Worm (Caenorhabditis elegans) whole organism, young adult: Measurements from ENCODE around the gene clc-4.

Experiments
- B0035.1 ChIP-seq: sonication (generic microtip); optimal IDR thresholded peaks from 2 replicates; lab custom pipeline; 2016; ENCODE audit warnings: missing genetic modification characterization, mild to moderate bottlenecking, missing compliant biosample characterization, missing genotype, missing genetic modification reagents
- C06A6.2 ChIP-seq: fragments of 200-800 bp; sonication (Bioruptor generic); conservative IDR thresholded peaks from 2 replicates; pipeline ENCODE4 v1.3.6; 2022; ENCODE audit warnings: missing genetic modification characterization, missing compliant biosample characterization
- C17E4.6 ChIP-seq: fragments of 200-800 bp; sonication (Bioruptor generic); IDR thresholded peaks from 2 replicates; pipeline ENCODE4 v1.3.6; 2022; ENCODE audit warnings: missing genetic modification reagents, missing genetic modification characterization, missing compliant biosample characterization
- F23B12.7 ChIP-seq: sonication (generic microtip); optimal IDR thresholded peaks from 2 replicates; lab custom pipeline; 2017; ENCODE audit warnings: missing genetic modification characterization, mild to moderate bottlenecking, missing compliant biosample characterization, antibody characterized with exemption, moderate library complexity; ENCODE audit not compliant: insufficient read depth
- F33H1.4 ChIP-seq: fragments of 200-800 bp; sonication (Bioruptor generic); IDR thresholded peaks from 2 replicates; pipeline ENCODE4 v1.3.6; 2022; ENCODE audit warnings: missing genetic modification reagents, missing genetic modification characterization, missing compliant biosample characterization
- F52B5.7 ChIP-seq: sonication (generic microtip); optimal IDR thresholded peaks from 2 replicates; lab custom pipeline; 2016; ENCODE audit warnings: mild to moderate bottlenecking, missing genetic modification characterization, missing compliant biosample characterization
- F57A8.1 ChIP-seq: fragments of 200-800 bp; sonication (Bioruptor generic); optimal IDR thresholded peaks from 2 replicates; lab custom pipeline; 2018; ENCODE audit warnings: mild to moderate bottlenecking, missing genetic modification characterization, moderate library complexity, missing compliant biosample characterization
- K12H6.12 ChIP-seq: fragments of 200-800 bp; sonication (Bioruptor generic); optimal IDR thresholded peaks from 2 replicates; lab custom pipeline; 2018; ENCODE audit warnings: mild to moderate bottlenecking, missing genetic modification characterization, missing compliant biosample characterization
- Y53F4B.3 ChIP-seq: fragments of 200-800 bp; sonication (Bioruptor generic); IDR thresholded peaks from 2 replicates; pipeline ENCODE4 v1.3.6; 2022; ENCODE audit warnings: missing genetic modification reagents, missing genetic modification characterization, missing compliant biosample characterization
- Y95B8A.8 ChIP-seq: fragments of 200-800 bp; sonication (Bioruptor generic); IDR thresholded peaks from 2 replicates; pipeline ENCODE4 v1.3.6; 2022; ENCODE audit warnings: missing genetic modification reagents, missing genetic modification characterization, missing compliant biosample characterization
- athp-1 ChIP-seq: sonication (generic microtip); optimal IDR thresholded peaks from 2 replicates; lab custom pipeline; 2017; ENCODE audit warnings: mild to moderate bottlenecking, missing genetic modification characterization, missing compliant biosample characterization
- cebp-1 ChIP-seq, 2 experiments: fragments of 200-800 bp in 1 of 2; sonication (Bioruptor generic) in 1 of 2; sonication (generic microtip) in 1 of 2; IDR thresholded peaks in 1 of 2; optimal IDR thresholded peaks in 1 of 2; 2 replicates each; pipeline versions ENCODE4 v1.3.6 to Lab custom; 2017 to 2022; ENCODE audit warnings: missing compliant biosample characterization in 2 of 2, missing genetic modification characterization in 2 of 2, mild to moderate bottlenecking in 1 of 2, missing genetic modification reagents in 1 of 2, moderate library complexity in 1 of 2
- ceh-91 ChIP-seq: fragments of 200-800 bp; sonication (Bioruptor generic); IDR thresholded peaks from 2 replicates; pipeline ENCODE4 v1.3.6; 2022; ENCODE audit warnings: missing genetic modification reagents, missing genetic modification characterization, missing compliant biosample characterization
- chd-7 ChIP-seq: sonication (generic microtip); optimal IDR thresholded peaks from 2 replicates; lab custom pipeline; 2016; ENCODE audit warnings: mild to moderate bottlenecking, missing genetic modification characterization, moderate library complexity, missing compliant biosample characterization
- dpl-1 ChIP-seq: fragments of 150-350 bp; optimal IDR thresholded peaks from 2 replicates; lab custom pipeline; 2014; ENCODE audit warnings: missing biosample characterization, missing genetic modification reagents, missing genetic modification characterization
- efl-1 ChIP-seq: fragments of 150-350 bp; optimal IDR thresholded peaks from 2 replicates; lab custom pipeline; 2014; ENCODE audit warnings: missing biosample characterization, missing genetic modification reagents, missing genetic modification characterization
- egl-44 ChIP-seq: fragments of 200-800 bp; sonication (Bioruptor generic); IDR thresholded peaks from 2 replicates; pipeline ENCODE4 v1.3.6; 2022; ENCODE audit warnings: missing genetic modification reagents, missing genetic modification characterization, missing compliant biosample characterization
- ets-4 ChIP-seq: fragments of 200-800 bp; sonication (Bioruptor generic); optimal IDR thresholded peaks from 2 replicates; lab custom pipeline; 2018; ENCODE audit warnings: mild to moderate bottlenecking, missing genetic modification characterization, missing compliant biosample characterization
- fkh-3 ChIP-seq: sonication (generic microtip); optimal IDR thresholded peaks from 2 replicates; lab custom pipeline; 2016; ENCODE audit warnings: mild to moderate bottlenecking, missing genetic modification characterization, missing compliant biosample characterization
- gei-17 ChIP-seq: fragments of 200-800 bp; sonication (Bioruptor generic); optimal IDR thresholded peaks from 2 replicates; lab custom pipeline; 2018; ENCODE audit warnings: mild to moderate bottlenecking, missing genetic modification characterization, missing compliant biosample characterization
- hlh-12 ChIP-seq: sonication (generic microtip); optimal IDR thresholded peaks from 2 replicates; lab custom pipeline; 2016; ENCODE audit warnings: missing genetic modification characterization, missing compliant biosample characterization
- hmg-1.2 ChIP-seq: fragments of 200-800 bp; sonication (Bioruptor generic); IDR thresholded peaks from 2 replicates; pipeline ENCODE4 v1.3.6; 2022; ENCODE audit warnings: missing genetic modification reagents, missing genetic modification characterization, missing compliant biosample characterization
- hmg-20 ChIP-seq: fragments of 200-800 bp; sonication (Bioruptor generic); IDR thresholded peaks from 2 replicates; pipeline ENCODE4 v1.3.6; 2022; ENCODE audit warnings: missing genetic modification reagents, missing genetic modification characterization, missing compliant biosample characterization
- hsf-1 ChIP-seq: fragments of 200-800 bp; sonication (Bioruptor generic); IDR thresholded peaks from 2 replicates; pipeline ENCODE4 v1.3.6; 2022; ENCODE audit warnings: missing genetic modification reagents, missing genetic modification characterization, missing compliant biosample characterization
- let-526 ChIP-seq: fragments of 200-800 bp; sonication (Bioruptor generic); IDR thresholded peaks from 2 replicates; pipeline ENCODE4 v1.3.6; 2022; ENCODE audit warnings: missing genetic modification reagents, missing genetic modification characterization, missing compliant biosample characterization
- lin-26 ChIP-seq: fragments of 200-800 bp; sonication (Bioruptor generic); IDR thresholded peaks from 2 replicates; pipeline ENCODE4 v1.3.6; 2022; ENCODE audit warnings: missing genetic modification reagents, missing genetic modification characterization, missing compliant biosample characterization
- lin-35 ChIP-seq, 3 experiments: fragments of 150-350 bp in 2 of 3; sonication (generic microtip) in 1 of 3; optimal IDR thresholded peaks; 2 replicates each; lab custom pipeline; 2014 to 2018; ENCODE audit warnings: missing biosample characterization in 3 of 3, missing genetic modification characterization in 3 of 3, missing genetic modification reagents in 3 of 3
- lsl-1 ChIP-seq: fragments of 200-800 bp; sonication (Bioruptor generic); optimal IDR thresholded peaks from 2 replicates; lab custom pipeline; 2018; ENCODE audit warnings: mild to moderate bottlenecking, missing genetic modification characterization, moderate library complexity, missing compliant biosample characterization
- mxl-1 ChIP-seq: sonication (generic microtip); optimal IDR thresholded peaks from 2 replicates; lab custom pipeline; 2016; ENCODE audit warnings: missing genetic modification characterization, missing compliant biosample characterization
- nfya-2 ChIP-seq: fragments of 200-800 bp; sonication (Bioruptor generic); IDR thresholded peaks from 2 replicates; pipeline ENCODE4 v1.3.6; 2022; ENCODE audit warnings: missing genetic modification reagents, missing genetic modification characterization, missing compliant biosample characterization
- nfyb-1 ChIP-seq: fragments of 200-800 bp; sonication (Bioruptor generic); IDR thresholded peaks from 2 replicates; pipeline ENCODE4 v1.3.6; 2022; ENCODE audit warnings: missing genetic modification reagents, missing genetic modification characterization, missing compliant biosample characterization
- nhr-80 ChIP-seq: sonication (generic microtip); optimal IDR thresholded peaks from 2 replicates; lab custom pipeline; 2016; ENCODE audit warnings: missing genetic modification characterization, missing compliant biosample characterization
- pbrm-1 ChIP-seq: fragments of 200-800 bp; sonication (Bioruptor generic); IDR thresholded peaks from 2 replicates; pipeline ENCODE4 v1.3.6; 2022; ENCODE audit warnings: missing genetic modification reagents, missing genetic modification characterization, missing compliant biosample characterization
- repo-1 ChIP-seq: sonication (generic microtip); optimal IDR thresholded peaks from 2 replicates; lab custom pipeline; 2017; ENCODE audit warnings: mild to moderate bottlenecking, missing genetic modification characterization, missing compliant biosample characterization
- sdz-38 ChIP-seq: sonication (generic microtip); optimal IDR thresholded peaks from 2 replicates; lab custom pipeline; 2016; ENCODE audit warnings: missing genotype, missing genetic modification characterization, missing compliant biosample characterization
- snpc-1.1 ChIP-seq: sonication (generic microtip); optimal IDR thresholded peaks from 2 replicates; lab custom pipeline; 2017; ENCODE audit warnings: missing genetic modification characterization, mild to moderate bottlenecking, missing compliant biosample characterization, antibody characterized with exemption, moderate library complexity, missing genotype, missing genetic modification reagents; ENCODE audit not compliant: insufficient read depth
- somi-1 ChIP-seq: fragments of 200-800 bp; sonication (Bioruptor generic); optimal IDR thresholded peaks from 2 replicates; lab custom pipeline; 2018; ENCODE audit warnings: mild to moderate bottlenecking, missing genetic modification characterization, missing compliant biosample characterization
- sptf-2 ChIP-seq: fragments of 200-800 bp; sonication (Bioruptor generic); optimal IDR thresholded peaks from 2 replicates; lab custom pipeline; 2018; ENCODE audit warnings: mild to moderate bottlenecking, missing genetic modification characterization, missing compliant biosample characterization
- tlf-1 ChIP-seq: fragments of 200-800 bp; sonication (Bioruptor generic); optimal IDR thresholded peaks from 2 replicates; lab custom pipeline; 2018; ENCODE audit warnings: mild to moderate bottlenecking, missing genetic modification characterization, missing compliant biosample characterization
- zfh-2 ChIP-seq: fragments of 200-800 bp; sonication (Bioruptor generic); conservative IDR thresholded peaks from 2 replicates; pipeline ENCODE4 v1.3.6; 2022; ENCODE audit warnings: missing genetic modification reagents, missing genetic modification characterization, missing compliant biosample characterization
- ztf-26 ChIP-seq: sonication (generic microtip); optimal IDR thresholded peaks from 2 replicates; lab custom pipeline; 2017; ENCODE audit warnings: missing genetic modification characterization, missing compliant biosample characterization

The clc-4 gene

ce11 chrX:10780542-10781266 is 3.0 kb downstream of the clc-4 start (continued):
- TF ChIP-seq sdz-38 (tag; lab: Kevin White, UChicago) (no peak), B0035.1 (tag; lab: Kevin White, UChicago) (no peak), fkh-3 (tag; lab: Kevin White, UChicago) (no peak), F33H1.4 (GFP tag; lab: Robert Waterston, UW) (no peak), hmg-20 (GFP tag; lab: Robert Waterston, UW) (no peak), repo-1 (peak; percentile 9), hsf-1 (GFP tag; lab: Robert Waterston, UW) (no peak), egl-44 (GFP tag; lab: Robert Waterston, UW) (no peak), F57A8.1 (GFP tag; lab: Kevin White, UChicago) (no peak), nhr-80 (tag; lab: Kevin White, UChicago) (peak; percentile 37), K12H6.12 (tag; lab: Kevin White, UChicago) (no peak)

ce11 chrX:10774865-10775264 is 8.9 kb downstream of the clc-4 start:
- TF ChIP-seq Y53F4B.3 (GFP tag; lab: Robert Waterston, UW) (no peak), nfyb-1 (GFP tag; lab: Robert Waterston, UW) (0 out of 2 replicates have a peak, but pooled peaks have one; percentile 10), nfya-2 (GFP tag; lab: Robert Waterston, UW) (0 out of 2 replicates have a peak, but pooled peaks have one; percentile 26), zfh-2 (GFP tag; lab: Robert Waterston, UW) (peak; percentile 51; the same call in 1 of the 2 replicates), hmg-1.2 (no peak)
- TF ChIP-seq, all 124 proteins: peak for 3

- no peak for TF ChIP-seq nfyb-1 (GFP tag; lab: Robert Waterston, UW)
- no peak for TF ChIP-seq efl-1 (GFP tag; lab: Kevin White, UChicago)
- peak; percentile 59; the same call in 1 of the 2 replicates for TF ChIP-seq let-526 (GFP tag; lab: Robert Waterston, UW)
- no peak for TF ChIP-seq K12H6.12 (tag; lab: Kevin White, UChicago)
- peak; percentile 17 for TF ChIP-seq ztf-26 (tag; lab: Kevin White, UChicago)
- 0 out of 2 replicates have a peak, but pooled peaks have one; percentile 43 for TF ChIP-seq C06A6.2
- TF ChIP-seq lin-26 (GFP tag; lab: Robert Waterston, UW): peak; percentile 9; the same call in 1 of the 2 replicates
- TF ChIP-seq tlf-1 (GFP tag; lab: Kevin White, UChicago): peak; percentile 11
- no peak for TF ChIP-seq cebp-1 (GFP tag; IDR thresholded peaks at IDR 0.05; lab: Robert Waterston, UW)
- TF ChIP-seq cebp-1 (tag; optimal IDR thresholded peaks at IDR 0.05; lab: Kevin White, UChicago): peak; percentile 18
- TF ChIP-seq pbrm-1 (GFP tag; lab: Robert Waterston, UW): no peak
Measured at ce11 chrX:10772763-10773162, 11.0 kb downstream of the clc-4 start.

ce11 chrX:10772165-10772584 is 11.5 kb downstream of the clc-4 start:
- peak; percentile 74 for TF ChIP-seq chd-7 (tag; lab: Kevin White, UChicago)
- TF ChIP-seq hmg-20 (GFP tag; lab: Robert Waterston, UW): no peak
- peak; percentile 29 for TF ChIP-seq gei-17 (GFP tag; lab: Kevin White, UChicago)
- no peak for TF ChIP-seq athp-1 (tag; lab: Kevin White, UChicago)
- no peak for TF ChIP-seq hlh-12 (tag; lab: Kevin White, UChicago)
- TF ChIP-seq dpl-1 (GFP tag; lab: Kevin White, UChicago): no peak
- TF ChIP-seq ets-4 (GFP tag; lab: Kevin White, UChicago): peak; percentile 88
- TF ChIP-seq lin-35 (GFP tag; optimal IDR thresholded peaks at IDR 0.05; lab: Kevin White, UChicago): peak in 1 of 3 experiments; percentile 35
- no peak for TF ChIP-seq F52B5.7 (tag; lab: Kevin White, UChicago)
- no peak for TF ChIP-seq ceh-91
- no peak for TF ChIP-seq mxl-1 (tag; lab: Kevin White, UChicago)
- no peak for TF ChIP-seq lsl-1
- TF ChIP-seq sptf-2 (GFP tag; lab: Kevin White, UChicago): peak; percentile 35
- TF ChIP-seq snpc-1.1 (tag; lab: Kevin White, UChicago): no peak
- 0 out of 2 replicates have a peak, but pooled peaks have one; percentile 44 for TF ChIP-seq lin-26 (GFP tag; lab: Robert Waterston, UW)
- peak; percentile 82 for TF ChIP-seq somi-1 (GFP tag; lab: Kevin White, UChicago)
- no peak for TF ChIP-seq C17E4.6 (GFP tag; lab: Robert Waterston, UW)
- peak; percentile 44 for TF ChIP-seq F23B12.7 (tag; lab: Kevin White, UChicago)
- TF ChIP-seq fkh-3 (tag; lab: Kevin White, UChicago): no peak
- TF ChIP-seq Y95B8A.8 (GFP tag; lab: Robert Waterston, UW): no peak
- peak; percentile 59 for TF ChIP-seq K12H6.12 (tag; lab: Kevin White, UChicago)
